Fruit fly (Drosophila melanogaster) whole organism, wandering third instar larva: ENCODE data around the gene Phae1.

Experiments
- Abd-B ChIP-seq: fragments of >200 bp; optimal IDR thresholded peaks from 2 replicates; lab custom pipeline; 2017; ENCODE audit warnings: missing biosample characterization, missing genetic modification characterization
- CG9705 ChIP-seq: fragments of 200-800 bp; sonication (Bioruptor generic); optimal IDR thresholded peaks from 2 replicates; lab custom pipeline; 2018; ENCODE audit warnings: missing biosample characterization, mild to moderate bottlenecking, missing genetic modification characterization
- CrebA ChIP-seq: fragments of 200-800 bp; sonication (Bioruptor generic); optimal IDR thresholded peaks from 2 replicates; lab custom pipeline; 2016; ENCODE audit warnings: missing biosample characterization, mild to moderate bottlenecking, missing genetic modification characterization, borderline replicate concordance
- Dfd ChIP-seq: fragments of >200 bp; optimal IDR thresholded peaks from 2 replicates; lab custom pipeline; 2017; ENCODE audit warnings: missing biosample characterization, missing genetic modification characterization
- Dif ChIP-seq: fragments of 200-275, 200-300 bp; sonication (Bioruptor generic); optimal IDR thresholded peaks from 2 replicates; lab custom pipeline; 2018; ENCODE audit warnings: missing biosample characterization, missing genetic modification characterization; ENCODE audit not compliant: partially characterized antibody
- HLH106 ChIP-seq: fragments of 200-800 bp; optimal IDR thresholded peaks from 3 replicates; lab custom pipeline; 2019; ENCODE audit warnings: missing biosample characterization, mild to moderate bottlenecking, missing genetic modification characterization, moderate library complexity
- Hnf4 ChIP-seq: fragments of 200-800 bp; sonication (Bioruptor generic); optimal IDR thresholded peaks from 2 replicates; lab custom pipeline; 2016; ENCODE audit warnings: missing biosample characterization, mild to moderate bottlenecking, missing genetic modification characterization
- Hr78 ChIP-seq: fragments of >200 bp; optimal IDR thresholded peaks from 2 replicates; lab custom pipeline; 2017; ENCODE audit warnings: missing biosample characterization, missing genetic modification characterization
- Hr83 ChIP-seq: fragments of 200-300 bp; sonication (Bioruptor generic); optimal IDR thresholded peaks from 2 replicates; lab custom pipeline; 2016; ENCODE audit warnings: missing biosample characterization, mild to moderate bottlenecking, missing genetic modification characterization, moderate library complexity; ENCODE audit not compliant: poor library complexity, severe bottlenecking
- Jra ChIP-seq: sonication (Bioruptor generic); optimal IDR thresholded peaks from 2 replicates; lab custom pipeline; 2016; ENCODE audit warnings: missing biosample characterization, missing genetic modification characterization
- Mio ChIP-seq: sonication (Bioruptor generic); optimal IDR thresholded peaks from 2 replicates; lab custom pipeline; 2016; ENCODE audit warnings: missing biosample characterization, missing genetic modification characterization
- OdsH ChIP-seq: fragments of 200-800 bp; sonication (Bioruptor generic); optimal IDR thresholded peaks from 2 replicates; lab custom pipeline; 2016; ENCODE audit warnings: missing biosample characterization, mild to moderate bottlenecking, missing genetic modification characterization
- Rel ChIP-seq, 2 experiments: fragments of 200-800 bp; sonication (Bioruptor generic) in 1 of 2; optimal IDR thresholded peaks; 2 replicates in 1 of 2; 3 replicates in 1 of 2; lab custom pipeline; 2016 to 2019; ENCODE audit warnings: mild to moderate bottlenecking in 2 of 2, missing biosample characterization in 2 of 2, missing genetic modification characterization in 2 of 2, moderate library complexity in 1 of 2
- Sp1 ChIP-seq: fragments of 200-800 bp; sonication (Bioruptor generic); optimal IDR thresholded peaks from 3 replicates; lab custom pipeline; 2019; ENCODE audit warnings: missing biosample characterization, mild to moderate bottlenecking, missing genetic modification characterization, moderate library complexity
- Vsx2 ChIP-seq: fragments of 200-300, 225-300 bp; sonication (Bioruptor generic); optimal IDR thresholded peaks from 2 replicates; lab custom pipeline; 2018; ENCODE audit warnings: missing biosample characterization, missing genetic modification characterization; ENCODE audit not compliant: partially characterized antibody
- br ChIP-seq: fragments of 200-800 bp; sonication (Bioruptor generic); optimal IDR thresholded peaks from 2 replicates; lab custom pipeline; 2016; ENCODE audit warnings: missing biosample characterization, missing genetic modification characterization
- brk ChIP-seq: fragments of 200-800 bp; sonication (Bioruptor generic); optimal IDR thresholded peaks from 2 replicates; lab custom pipeline; 2016; ENCODE audit warnings: missing biosample characterization, mild to moderate bottlenecking, missing genetic modification characterization
- dl ChIP-seq, 2 experiments: fragments of 175-275, 200-275 bp in 1 of 2; fragments of 200-275 bp in 1 of 2; sonication (Bioruptor generic); optimal IDR thresholded peaks; lab custom pipeline; 2018; ENCODE audit warnings: mild to moderate bottlenecking in 2 of 2, missing biosample characterization in 2 of 2, missing genetic modification characterization in 2 of 2, moderate library complexity in 2 of 2; ENCODE audit not compliant: partially characterized antibody in 2 of 2, insufficient read depth in 1 of 2
- dmrt93B ChIP-seq: fragments of 200-800 bp; sonication (Bioruptor generic); optimal IDR thresholded peaks from 2 replicates; lab custom pipeline; 2018; ENCODE audit warnings: missing biosample characterization, mild to moderate bottlenecking, missing genetic modification characterization
- dsf ChIP-seq: sonication (Bioruptor generic); optimal IDR thresholded peaks from 2 replicates; lab custom pipeline; 2016; ENCODE audit warnings: missing biosample characterization, missing genetic modification characterization, borderline replicate concordance
- ey ChIP-seq: fragments of 200-800 bp; sonication (Bioruptor generic); optimal IDR thresholded peaks from 2 replicates; lab custom pipeline; 2016; ENCODE audit warnings: missing biosample characterization, missing genetic modification characterization
- foxo ChIP-seq, 2 experiments: fragments of 200-800 bp; sonication (Bioruptor generic); optimal IDR thresholded peaks; 2 replicates in 1 of 2; 3 replicates in 1 of 2; lab custom pipeline; 2016 to 2017; ENCODE audit warnings: missing biosample characterization in 2 of 2, missing genetic modification characterization in 2 of 2
- fru ChIP-seq: fragments of 200-800 bp; sonication (Bioruptor generic); optimal IDR thresholded peaks from 3 replicates; lab custom pipeline; 2016; ENCODE audit warnings: missing biosample characterization, mild to moderate bottlenecking, missing genetic modification characterization
- h ChIP-seq: fragments of 200-800 bp; sonication (Bioruptor generic); optimal IDR thresholded peaks from 3 replicates; lab custom pipeline; 2016; ENCODE audit warnings: missing biosample characterization, mild to moderate bottlenecking, missing genetic modification characterization
- jim ChIP-seq: fragments of 175-275, 200-325 bp; sonication (Bioruptor generic); optimal IDR thresholded peaks from 2 replicates; lab custom pipeline; 2016; ENCODE audit warnings: missing biosample characterization, mild to moderate bottlenecking, missing genetic modification characterization
- lola ChIP-seq: fragments of >200 bp; optimal IDR thresholded peaks from 2 replicates; lab custom pipeline; 2017; ENCODE audit warnings: missing biosample characterization, missing genetic modification characterization
- pan ChIP-seq: fragments of >200 bp; optimal IDR thresholded peaks from 2 replicates; lab custom pipeline; 2017
- psq ChIP-seq: fragments of 200-800 bp; sonication (Bioruptor generic); optimal IDR thresholded peaks from 3 replicates; lab custom pipeline; 2017; ENCODE audit warnings: missing biosample characterization, mild to moderate bottlenecking, missing genetic modification characterization, moderate library complexity
- rgr ChIP-seq: fragments of 200-800 bp; sonication (Bioruptor generic); optimal IDR thresholded peaks from 3 replicates; lab custom pipeline; 2016; ENCODE audit warnings: missing biosample characterization, mild to moderate bottlenecking, missing genetic modification characterization
- sage ChIP-seq: fragments of 200-800 bp; sonication (Bioruptor generic); optimal IDR thresholded peaks from 2 replicates; lab custom pipeline; 2016; ENCODE audit warnings: missing biosample characterization, mild to moderate bottlenecking, missing genetic modification characterization
- tai ChIP-seq: sonication (Bioruptor generic); optimal IDR thresholded peaks from 2 replicates; lab custom pipeline; 2016; ENCODE audit warnings: missing biosample characterization, missing genetic modification characterization
- usp ChIP-seq: fragments of >200 bp; optimal IDR thresholded peaks from 2 replicates; lab custom pipeline; 2017; ENCODE audit warnings: missing biosample characterization, missing genetic modification characterization
- woc ChIP-seq: sonication (Bioruptor generic); optimal IDR thresholded peaks from 2 replicates; lab custom pipeline; 2016; ENCODE audit warnings: missing biosample characterization, mild to moderate bottlenecking, missing genetic modification characterization

Phae1 gene

DNA sequence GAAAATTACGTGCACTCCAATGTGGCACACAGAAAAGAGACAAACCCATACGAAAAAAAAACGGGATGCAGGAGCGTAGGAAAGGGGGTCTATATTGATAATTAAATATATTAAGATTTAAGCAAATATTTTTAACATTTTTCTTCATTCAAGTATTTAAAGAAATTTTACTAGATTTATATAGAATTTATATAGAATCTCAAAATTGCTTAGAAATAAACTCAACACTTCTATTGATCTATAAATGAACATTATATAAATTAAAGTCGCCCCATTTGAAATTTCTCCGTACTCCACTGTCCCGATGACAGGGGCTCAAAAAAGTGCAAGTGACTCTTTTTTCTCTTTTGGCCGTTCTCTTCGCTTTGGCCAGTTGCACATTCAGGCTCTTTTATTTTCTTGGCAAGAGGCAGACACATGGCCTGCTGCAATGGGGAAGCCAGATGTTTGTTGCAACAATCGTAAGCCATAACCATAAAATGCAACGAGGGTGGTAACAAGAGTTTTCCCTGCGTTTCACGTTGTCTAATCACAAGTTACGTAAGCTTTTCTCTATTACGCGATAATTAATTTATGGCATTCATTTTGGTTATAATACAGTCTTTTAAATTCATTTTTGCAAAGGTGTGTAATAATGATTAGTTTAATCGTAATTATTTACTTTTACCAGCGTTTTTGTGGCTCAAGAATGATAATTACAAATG, 43.4 kb upstream of the Phae1 start:
- TF ChIP-seq br (GFP tag; lab: Kevin White, UChicago) (peak; percentile 29), sage (peak; percentile 61), tai (GFP tag; lab: Kevin White, UChicago) (no peak), Hr78 (no peak), CG9705 (GFP tag; lab: Kevin White, UChicago) (peak; percentile 56), woc (GFP tag; lab: Kevin White, UChicago) (peak; percentile 20), dl (GFP tag; optimal IDR thresholded peaks at IDR 0.05; lab: Kevin White, UChicago; ENCODE audit: insufficient read depth in 1 of 2, partially characterized antibody in 2 of 2) (no peak), Mio (GFP tag; lab: Kevin White, UChicago) (no peak), Rel (GFP tag; optimal IDR thresholded peaks at IDR 0.05; lab: Kevin White, UChicago) (no peak), Rel (tag; optimal IDR thresholded peaks at IDR 0.05; lab: Kevin White, UChicago) (peak; percentile 66), Vsx2 (GFP tag; lab: Kevin White, UChicago) (no peak), brk (GFP tag; lab: Kevin White, UChicago) (no peak), foxo (GFP tag; optimal IDR thresholded peaks at IDR 0.05; lab: Kevin White, UChicago) (peak in 1 of 2 experiments; percentile 85), usp (GFP tag; lab: Kevin White, UChicago) (no peak), Sp1 (GFP tag; lab: Kevin White, UChicago) (peak; percentile 93), OdsH (GFP tag; lab: Kevin White, UChicago) (peak; percentile 79), Dif (GFP tag; lab: Kevin White, UChicago) (peak; percentile 6), HLH106 (tag; lab: Kevin White, UChicago) (peak; percentile 89), Dfd (GFP tag; lab: Kevin White, UChicago) (no peak), fru (peak; percentile 81), h (GFP tag; lab: Kevin White, UChicago) (peak; percentile 63), rgr (GFP tag; lab: Kevin White, UChicago) (peak; percentile 77), ey (GFP tag; lab: Kevin White, UChicago) (peak; percentile 57), Jra (no peak), Hr83 (GFP tag; lab: Kevin White, UChicago) (no peak), CrebA (GFP tag; lab: Kevin White, UChicago) (no peak), dmrt93B (peak; percentile 66), psq (GFP tag; lab: Kevin White, UChicago) (peak; percentile 80), pan (lab: Kevin White, UChicago) (no peak)

- TF ChIP-seq Dif (GFP tag; lab: Kevin White, UChicago) (peak; percentile 18), OdsH (GFP tag; lab: Kevin White, UChicago) (no peak)
Observed at dm6 chr2L:12066617-12067251, 42.5 kb upstream of the Phae1 start, which contains the start of gene firl. firl (minus strand) TSS chr2L:12066775.

- no peak for TF ChIP-seq pan (lab: Kevin White, UChicago)
- TF ChIP-seq Jra = no peak
- TF ChIP-seq h (GFP tag; lab: Kevin White, UChicago) = no peak
- no peak for TF ChIP-seq Rel (GFP tag; optimal IDR thresholded peaks at IDR 0.05; lab: Kevin White, UChicago)
- no peak for TF ChIP-seq Rel (tag; optimal IDR thresholded peaks at IDR 0.05; lab: Kevin White, UChicago)
- TF ChIP-seq lola (GFP tag; lab: Kevin White, UChicago) = no peak
- TF ChIP-seq dsf (GFP tag; lab: Kevin White, UChicago) = no peak
- TF ChIP-seq Hr78 = no peak
- TF ChIP-seq OdsH (GFP tag; lab: Kevin White, UChicago) = no peak
- TF ChIP-seq Hnf4 = no peak
- no peak for TF ChIP-seq Abd-B (GFP tag; lab: Kevin White, UChicago)
- no peak for TF ChIP-seq tai (GFP tag; lab: Kevin White, UChicago)
- TF ChIP-seq brk (GFP tag; lab: Kevin White, UChicago) = no peak
- no peak for TF ChIP-seq jim (GFP tag; lab: Kevin White, UChicago)
- TF ChIP-seq fru = no peak
- no peak for TF ChIP-seq Dfd (GFP tag; lab: Kevin White, UChicago)
- TF ChIP-seq HLH106 (tag; lab: Kevin White, UChicago) = no peak
Observed at dm6 chr2L:12075850-12076249, 33.4 kb upstream of the Phae1 start, which contains the start of gene CG14947. CG14947 (plus strand) TSS chr2L:12076100.
